Worm (Caenorhabditis elegans): ENCODE measurements around the gene asm-1.

DNA sequence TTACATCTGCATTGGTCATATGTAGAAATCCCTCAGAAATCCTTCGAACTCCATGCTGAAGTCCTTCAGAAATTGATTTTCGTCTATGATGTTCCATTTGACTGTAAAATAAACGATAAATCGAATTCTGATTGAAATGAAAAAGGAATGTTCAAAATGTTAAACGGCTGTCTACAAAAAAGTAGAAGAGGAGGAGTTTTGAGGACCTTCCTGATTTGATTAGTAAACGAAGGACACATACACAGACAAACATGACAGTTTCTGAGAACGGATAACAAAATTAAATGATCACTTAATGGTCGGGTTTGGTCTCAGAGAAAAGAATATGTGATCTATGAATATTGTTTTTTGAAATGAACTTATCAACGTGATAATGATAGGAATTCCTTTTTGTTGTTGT lies 32.9 kb upstream of the asm-1 start, which contains the start of gene slc-36.5:
- TF ChIP-seq lin-29 (GFP tag; IDR thresholded peaks at IDR 0.05) (no peak), ctbp-1 (GFP tag; IDR thresholded peaks at IDR 0.05) (no peak), ama-1 (optimal IDR thresholded peaks at IDR 0.05) (no peak)
